Worm (Caenorhabditis elegans): ENCODE results near the gene tub-1.

DNA sequence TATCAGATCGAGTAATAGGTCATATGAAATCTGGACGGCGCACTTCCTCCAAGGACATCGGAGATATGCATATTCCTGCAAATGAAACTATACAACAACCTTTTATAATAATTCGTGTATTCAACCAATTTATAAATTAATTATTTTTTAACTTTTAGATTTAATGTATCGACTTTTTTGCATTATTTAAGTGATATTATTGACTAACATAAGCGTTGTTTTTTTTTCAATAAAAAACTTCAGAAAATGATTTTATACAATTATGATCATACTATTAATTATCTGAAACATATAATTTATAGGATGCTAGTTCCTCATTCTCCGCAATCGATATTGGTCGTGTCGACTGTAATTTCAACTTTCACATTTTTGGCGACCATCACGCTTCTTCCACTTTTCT lies 47.3 kb upstream of the tub-1 start, which contains the start of gene col-76:
- TF ChIP-seq ama-1 (optimal IDR thresholded peaks at IDR 0.05) (no peak), elt-4 (tag; optimal IDR thresholded peaks at IDR 0.05) (no peak), unc-3 (GFP tag; conservative IDR thresholded peaks at IDR 0.05) (no peak), unc-3 (tag; optimal IDR thresholded peaks at IDR 0.05) (no peak), fkh-10 (GFP tag; optimal IDR thresholded peaks at IDR 0.05) (no peak), tbx-2 (tag; optimal IDR thresholded peaks at IDR 0.05) (no peak), ceh-19 (GFP tag; optimal IDR thresholded peaks at IDR 0.05) (no peak), zip-5 (tag; optimal IDR thresholded peaks at IDR 0.05) (no peak), nhr-11 (tag; optimal IDR thresholded peaks at IDR 0.05) (no peak), gmeb-2 (tag; optimal IDR thresholded peaks at IDR 0.05) (no peak), ceh-14 (tag; optimal IDR thresholded peaks at IDR 0.05) (no peak)

All from whole organism, late embryonic.